Worm (Caenorhabditis elegans) whole organism, L4 larva: Measurements from ENCODE around the gene far-6.

ENCODE experiments used
- F10B5.3 ChIP-seq: sonication (generic microtip); optimal IDR thresholded peaks from 2 replicates; lab custom pipeline; 2016; ENCODE audit warnings: mild to moderate bottlenecking, missing genetic modification characterization, missing compliant biosample characterization
- F26F4.8 ChIP-seq: fragments of 200-800 bp; sonication (Bioruptor generic); conservative IDR thresholded peaks from 2 replicates; pipeline ENCODE4 v1.3.6; 2022; ENCODE audit warnings: missing genetic modification characterization, missing compliant biosample characterization
- F44E2.7 ChIP-seq: fragments of 200-800 bp; sonication (Bioruptor generic); IDR thresholded peaks from 2 replicates; pipeline ENCODE4 v2.1.2; 2022; ENCODE audit warnings: missing genetic modification characterization, missing compliant biosample characterization
- R02D3.7 ChIP-seq: fragments of 150-350 bp; sonication (generic microtip); optimal IDR thresholded peaks from 3 replicates; lab custom pipeline; 2014; ENCODE audit warnings: missing biosample characterization, missing genetic modification characterization
- T20F7.1 ChIP-seq: fragments of 200-800 bp; sonication (Bioruptor generic); optimal IDR thresholded peaks from 2 replicates; lab custom pipeline; 2018; ENCODE audit warnings: mild to moderate bottlenecking, missing genetic modification characterization, missing compliant biosample characterization
- Y48G9A.11 ChIP-seq: fragments of 200-800 bp; sonication (Bioruptor generic); IDR thresholded peaks from 2 replicates; pipeline ENCODE4 v1.3.6; 2022; ENCODE audit warnings: missing genetic modification reagents, missing genetic modification characterization, missing compliant biosample characterization
- Y75B8A.6 ChIP-seq: fragments of 200-800 bp; sonication (Bioruptor generic); IDR thresholded peaks from 2 replicates; pipeline ENCODE4 v1.3.6; 2022; ENCODE audit warnings: missing genetic modification reagents, missing genetic modification characterization, missing compliant biosample characterization
- ZK546.5 ChIP-seq, 2 experiments: sonication (generic microtip); optimal IDR thresholded peaks; 2 replicates each; lab custom pipeline; 2017; ENCODE audit warnings: missing biosample characterization in 2 of 2, missing genetic modification characterization in 2 of 2
- ama-1 ChIP-seq: fragments of 150-350 bp; optimal IDR thresholded peaks from 2 replicates; lab custom pipeline; 2014; ENCODE audit warnings: inconsistent platforms, mixed read lengths
- ceh-28 ChIP-seq: fragments of 150-350 bp; optimal IDR thresholded peaks from 2 replicates; lab custom pipeline; 2014; ENCODE audit warnings: missing biosample characterization, missing genetic modification reagents, missing genetic modification characterization
- ceh-82 ChIP-seq: sonication (generic microtip); optimal IDR thresholded peaks from 2 replicates; lab custom pipeline; 2017; ENCODE audit warnings: missing biosample characterization, missing genetic modification characterization
- cey-2 ChIP-seq: sonication (generic microtip); optimal IDR thresholded peaks from 3 replicates; lab custom pipeline; 2017; ENCODE audit warnings: missing genetic modification characterization, mild to moderate bottlenecking, missing compliant biosample characterization, antibody characterized with exemption, borderline replicate concordance; ENCODE audit not compliant: insufficient read depth
- daf-16 ChIP-seq, 3 experiments: sonication (generic microtip); optimal IDR thresholded peaks; 2 replicates each; lab custom pipeline; 2016 to 2017; ENCODE audit warnings: missing genetic modification characterization in 3 of 3, missing genetic modification reagents in 3 of 3, mild to moderate bottlenecking in 2 of 3, missing compliant biosample characterization in 2 of 3, missing biosample characterization in 1 of 3, moderate library complexity in 1 of 3
- daf-8 ChIP-seq: fragments of 200-800 bp; sonication (Bioruptor generic); IDR thresholded peaks from 2 replicates; pipeline ENCODE4 v1.3.6; 2022; ENCODE audit warnings: missing genetic modification characterization, missing compliant biosample characterization
- dmd-6 ChIP-seq: fragments of 200-800 bp; sonication (Bioruptor generic); IDR thresholded peaks from 2 replicates; pipeline ENCODE4 v1.3.6; 2022; ENCODE audit warnings: missing genetic modification reagents, missing genetic modification characterization, missing compliant biosample characterization
- dpl-1 ChIP-seq: fragments of 150-350 bp; optimal IDR thresholded peaks from 2 replicates; lab custom pipeline; 2014; ENCODE audit warnings: missing biosample characterization, missing genetic modification reagents, missing genetic modification characterization
- duxl-1 ChIP-seq: sonication (generic microtip); optimal IDR thresholded peaks from 2 replicates; lab custom pipeline; 2016; ENCODE audit warnings: mild to moderate bottlenecking, missing genetic modification characterization, moderate library complexity, missing compliant biosample characterization; ENCODE audit not compliant: poor library complexity
- egl-43 ChIP-seq: fragments of 200-800 bp; sonication (Bioruptor generic); IDR thresholded peaks from 2 replicates; pipeline ENCODE4 v1.3.6; 2022; ENCODE audit warnings: missing genetic modification reagents, missing genetic modification characterization, missing compliant biosample characterization
- fkh-10 ChIP-seq: fragments of 150-350 bp; optimal IDR thresholded peaks from 2 replicates; lab custom pipeline; 2014; ENCODE audit warnings: missing biosample characterization, missing genetic modification reagents, missing genetic modification characterization
- fos-1 ChIP-seq: fragments of 150-350 bp; optimal IDR thresholded peaks from 2 replicates; lab custom pipeline; 2014; ENCODE audit warnings: missing biosample characterization, missing genetic modification characterization
- hmg-1.1 ChIP-seq: fragments of 200-800 bp; sonication (Bioruptor generic); IDR thresholded peaks from 2 replicates; pipeline ENCODE4 v1.3.6; 2022; ENCODE audit warnings: missing genetic modification reagents, missing genetic modification characterization, missing compliant biosample characterization
- lim-7 ChIP-seq: fragments of 200-800 bp; sonication (Bioruptor generic); IDR thresholded peaks from 2 replicates; pipeline ENCODE4 v1.3.6; 2022; ENCODE audit warnings: missing genetic modification characterization, missing compliant biosample characterization
- lin-15B ChIP-seq: fragments of 150-350 bp; sonication (generic microtip); optimal IDR thresholded peaks from 3 replicates; lab custom pipeline; 2014; ENCODE audit warnings: missing biosample characterization, missing genetic modification characterization
- lin-29 ChIP-seq: fragments of 200-800 bp; sonication (Bioruptor generic); IDR thresholded peaks from 2 replicates; pipeline ENCODE4 v1.3.6; 2022; ENCODE audit warnings: missing genetic modification reagents, missing genetic modification characterization, missing compliant biosample characterization
- lin-38 ChIP-seq: fragments of 200-800 bp; sonication (Bioruptor generic); IDR thresholded peaks from 2 replicates; pipeline ENCODE4 v1.3.6; 2022; ENCODE audit warnings: missing genetic modification reagents, missing genetic modification characterization, missing compliant biosample characterization
- lir-3 ChIP-seq: sonication (generic microtip); optimal IDR thresholded peaks from 2 replicates; lab custom pipeline; 2016; ENCODE audit warnings: mild to moderate bottlenecking, missing genetic modification characterization, missing compliant biosample characterization
- madf-9 ChIP-seq: fragments of 200-800 bp; sonication (Bioruptor generic); conservative IDR thresholded peaks from 2 replicates; pipeline ENCODE4 v1.3.6; 2022; ENCODE audit warnings: missing genetic modification reagents, missing genetic modification characterization, missing compliant biosample characterization
- mdt-29 ChIP-seq: fragments of 200-800 bp; sonication (Bioruptor generic); IDR thresholded peaks from 2 replicates; pipeline ENCODE4 v1.3.6; 2022; ENCODE audit warnings: missing genetic modification reagents, missing genetic modification characterization, missing compliant biosample characterization
- mxl-2 ChIP-seq: fragments of 200-800 bp; sonication (Bioruptor generic); conservative IDR thresholded peaks from 2 replicates; pipeline ENCODE4 v1.3.6; 2022; ENCODE audit warnings: missing genetic modification reagents, missing genetic modification characterization, missing compliant biosample characterization
- mxl-3 ChIP-seq: fragments of 200-800 bp; sonication (Bioruptor generic); optimal IDR thresholded peaks from 2 replicates; lab custom pipeline; 2018; ENCODE audit warnings: mild to moderate bottlenecking, missing genetic modification characterization, missing compliant biosample characterization
- nhr-10 ChIP-seq: fragments of 150-350 bp; optimal IDR thresholded peaks from 2 replicates; lab custom pipeline; 2014; ENCODE audit warnings: missing biosample characterization, missing genetic modification characterization
- nhr-102 ChIP-seq: sonication (generic microtip); optimal IDR thresholded peaks from 2 replicates; lab custom pipeline; 2016; ENCODE audit warnings: mild to moderate bottlenecking, missing genetic modification characterization, moderate library complexity, missing compliant biosample characterization
- nhr-41 ChIP-seq: fragments of 200-800 bp; sonication (Bioruptor generic); IDR thresholded peaks from 2 replicates; pipeline ENCODE4 v1.3.6; 2022; ENCODE audit warnings: missing genetic modification reagents, missing genetic modification characterization, missing compliant biosample characterization
- nhr-42 ChIP-seq: fragments of 200-800 bp; sonication (Bioruptor generic); IDR thresholded peaks from 2 replicates; pipeline ENCODE4 v1.3.6; 2022; ENCODE audit warnings: missing genetic modification characterization, missing compliant biosample characterization
- nhr-48 ChIP-seq: sonication (generic microtip); optimal IDR thresholded peaks from 2 replicates; lab custom pipeline; 2016; ENCODE audit warnings: mild to moderate bottlenecking, missing genetic modification characterization, missing compliant biosample characterization
- nhr-6 ChIP-seq: fragments of 150-350 bp; optimal IDR thresholded peaks from 2 replicates; lab custom pipeline; 2014; ENCODE audit warnings: missing biosample characterization, missing genetic modification characterization
- nhr-77 ChIP-seq: fragments of 150-350 bp; optimal IDR thresholded peaks from 2 replicates; lab custom pipeline; 2014; ENCODE audit warnings: missing biosample characterization, missing genetic modification characterization
- pha-4 ChIP-seq, 2 experiments: fragments of 150-350 bp in 1 of 2; fragments of 200-800 bp in 1 of 2; sonication (Bioruptor generic) in 1 of 2; IDR thresholded peaks in 1 of 2; optimal IDR thresholded peaks in 1 of 2; 2 replicates each; pipeline versions ENCODE4 v1.3.6 to Lab custom; 2014 to 2022; ENCODE audit warnings: missing genetic modification characterization in 2 of 2, missing genetic modification reagents in 2 of 2, missing biosample characterization in 1 of 2, missing compliant biosample characterization in 1 of 2
- rbr-2 ChIP-seq: sonication (generic microtip); optimal IDR thresholded peaks from 2 replicates; lab custom pipeline; 2016; ENCODE audit warnings: missing genotype, missing genetic modification characterization, missing compliant biosample characterization
- saeg-2 ChIP-seq: fragments of 200-800 bp; sonication (Bioruptor generic); IDR thresholded peaks from 2 replicates; pipeline ENCODE4 v1.3.6; 2022; ENCODE audit warnings: missing genetic modification reagents, missing genetic modification characterization, missing compliant biosample characterization
- set-16 ChIP-seq: fragments of 200-800 bp; sonication (Bioruptor generic); IDR thresholded peaks from 2 replicates; pipeline ENCODE4 v1.3.6; 2022; ENCODE audit warnings: missing genetic modification reagents, missing genetic modification characterization, missing compliant biosample characterization
- skn-1 ChIP-seq: fragments of 150-350 bp; optimal IDR thresholded peaks from 2 replicates; lab custom pipeline; 2014; ENCODE audit warnings: missing biosample characterization, missing genetic modification characterization
- snpc-1.2 ChIP-seq: fragments of 200-800 bp; sonication (Bioruptor generic); IDR thresholded peaks from 2 replicates; pipeline ENCODE4 v1.3.6; 2022; ENCODE audit warnings: missing genetic modification reagents, missing genetic modification characterization, missing compliant biosample characterization
- spr-3 ChIP-seq: fragments of 200-800 bp; sonication (Bioruptor generic); optimal IDR thresholded peaks from 2 replicates; lab custom pipeline; 2018; ENCODE audit warnings: mild to moderate bottlenecking, missing genetic modification characterization, missing compliant biosample characterization
- tag-97 ChIP-seq: fragments of 200-800 bp; sonication (Bioruptor generic); IDR thresholded peaks from 2 replicates; pipeline ENCODE4 v1.3.6; 2022; ENCODE audit warnings: missing genetic modification characterization, missing compliant biosample characterization
- unc-39 ChIP-seq: sonication (generic microtip); optimal IDR thresholded peaks from 2 replicates; lab custom pipeline; 2017; ENCODE audit warnings: missing biosample characterization, missing genetic modification characterization
- unc-62 ChIP-seq, 3 experiments: fragments of 150-350 bp in 1 of 3; sonication (generic microtip); optimal IDR thresholded peaks in 2 of 3; peaks in 1 of 3; 1 replicate in 1 of 3; 2 replicates in 2 of 3; lab custom pipeline; 2014 to 2017; ENCODE audit warnings: missing biosample characterization in 3 of 3, missing genetic modification characterization in 3 of 3, missing genetic modification reagents in 3 of 3, missing genotype in 1 of 3
- zfp-2 ChIP-seq: sonication (generic microtip); optimal IDR thresholded peaks from 2 replicates; lab custom pipeline; 2016; ENCODE audit warnings: mild to moderate bottlenecking, missing genetic modification characterization, missing compliant biosample characterization
- zip-11 ChIP-seq: fragments of 200-800 bp; sonication (Bioruptor generic); IDR thresholded peaks from 2 replicates; pipeline ENCODE4 v1.3.6; 2022; ENCODE audit warnings: missing genetic modification characterization, missing compliant biosample characterization
- zip-2 ChIP-seq: fragments of 150-350 bp; optimal IDR thresholded peaks from 2 replicates; lab custom pipeline; 2014; ENCODE audit warnings: missing biosample characterization, missing genetic modification characterization
- ztf-7 ChIP-seq: fragments of 150-350 bp; optimal IDR thresholded peaks from 2 replicates; lab custom pipeline; 2014; ENCODE audit warnings: missing biosample characterization, missing genetic modification characterization

Gene far-6

ce11 chrIV:13314181-13314580 lies 14.0 kb upstream of the far-6 start:
- TF ChIP-seq R02D3.7 (tag; lab: Kevin White, UChicago) (no peak), nhr-41 (no peak), lim-7 (GFP tag; lab: Robert Waterston, UW) (no peak), snpc-1.2 (no peak), ZK546.5 (tag; optimal IDR thresholded peaks at IDR 0.05; lab: Kevin White, UChicago) (no peak), lin-29 (no peak), pha-4 (GFP tag; IDR thresholded peaks at IDR 0.05; lab: Robert Waterston, UW) (peak; percentile 7; the same call in 1 of the 2 replicates), pha-4 (tag; optimal IDR thresholded peaks at IDR 0.05; lab: Kevin White, UChicago) (no peak), egl-43 (GFP tag; lab: Robert Waterston, UW) (no peak), dmd-6 (GFP tag; lab: Robert Waterston, UW) (peak; percentile 88), tag-97 (GFP tag; lab: Robert Waterston, UW) (no peak), nhr-42 (GFP tag; lab: Robert Waterston, UW) (no peak), dpl-1 (GFP tag; lab: Kevin White, UChicago) (no peak), F10B5.3 (tag; lab: Kevin White, UChicago) (no peak), zip-11 (GFP tag; lab: Robert Waterston, UW) (no peak), set-16 (GFP tag; lab: Robert Waterston, UW) (no peak), T20F7.1 (GFP tag; lab: Kevin White, UChicago) (peak; percentile 10), daf-16 (GFP tag; optimal IDR thresholded peaks at IDR 0.05; lab: Kevin White, UChicago) (peak in 1 of 2 experiments; percentile 24), daf-16 (tag; optimal IDR thresholded peaks at IDR 0.05; lab: Kevin White, UChicago) (peak; percentile 81), mxl-3 (GFP tag; lab: Kevin White, UChicago) (peak; percentile 40), Y75B8A.6 (GFP tag; lab: Robert Waterston, UW) (0 out of 2 replicates have a peak, but pooled peaks have one; percentile 19), F44E2.7 (GFP tag; lab: Robert Waterston, UW) (no peak), ceh-82 (tag; lab: Kevin White, UChicago) (no peak), fos-1 (tag; lab: Kevin White, UChicago) (no peak), cey-2 (tag; lab: Kevin White, UChicago) (peak; percentile 22), spr-3 (GFP tag; lab: Kevin White, UChicago) (peak; percentile 18), nhr-77 (peak; percentile 49), daf-8 (GFP tag; lab: Robert Waterston, UW) (no peak), nhr-6 (tag; lab: Kevin White, UChicago) (no peak), ama-1 (no peak), F26F4.8 (GFP tag; lab: Robert Waterston, UW) (no peak), unc-62 (GFP tag; optimal IDR thresholded peaks at IDR 0.05 in 1 of 2; lab: Kevin White, UChicago) (no peak), unc-62 (tag; optimal IDR thresholded peaks at IDR 0.05; lab: Kevin White, UChicago) (no peak), hmg-1.1 (no peak), duxl-1 (tag; lab: Kevin White, UChicago) (no peak), mdt-29 (GFP tag; lab: Robert Waterston, UW) (peak; percentile 45; the same call in 1 of the 2 replicates), ztf-7 (no peak), saeg-2 (no peak), fkh-10 (GFP tag; lab: Kevin White, UChicago) (no peak), lir-3 (tag; lab: Kevin White, UChicago) (no peak), zfp-2 (tag; lab: Kevin White, UChicago) (no peak), madf-9 (GFP tag; lab: Robert Waterston, UW) (no peak), lin-15B (tag; lab: Kevin White, UChicago) (no peak), nhr-102 (tag; lab: Kevin White, UChicago) (peak; percentile 72), rbr-2 (tag; lab: Kevin White, UChicago) (no peak), ceh-28 (tag; lab: Kevin White, UChicago) (no peak), skn-1 (no peak), zip-2 (tag; lab: Kevin White, UChicago) (no peak), unc-39 (tag; lab: Kevin White, UChicago) (no peak), nhr-10 (tag; lab: Kevin White, UChicago) (peak; percentile 31), mxl-2 (GFP tag; lab: Robert Waterston, UW) (0 out of 2 replicates have a peak, but pooled peaks have one; percentile 32), lin-38 (no peak), nhr-48 (peak; percentile 86), Y48G9A.11 (no peak)
